Fruit fly (Drosophila melanogaster) whole organism, wandering third instar larva: ENCODE measurements around the gene eEF2.

ENCODE experiments used
- CG32264 ChIP-seq: fragments of 200-800 bp; sonication (Bioruptor generic); optimal IDR thresholded peaks from 2 replicates; lab custom pipeline; 2016; ENCODE audit warnings: missing biosample characterization, missing genetic modification characterization
- CG9705 ChIP-seq: fragments of 200-800 bp; sonication (Bioruptor generic); optimal IDR thresholded peaks from 2 replicates; lab custom pipeline; 2018; ENCODE audit warnings: missing biosample characterization, mild to moderate bottlenecking, missing genetic modification characterization
- Dfd ChIP-seq: fragments of >200 bp; optimal IDR thresholded peaks from 2 replicates; lab custom pipeline; 2017; ENCODE audit warnings: missing biosample characterization, missing genetic modification characterization
- Dif ChIP-seq: fragments of 200-275, 200-300 bp; sonication (Bioruptor generic); optimal IDR thresholded peaks from 2 replicates; lab custom pipeline; 2018; ENCODE audit warnings: missing biosample characterization, missing genetic modification characterization; ENCODE audit not compliant: partially characterized antibody
- GATAd ChIP-seq: sonication (Bioruptor generic); optimal IDR thresholded peaks from 2 replicates; lab custom pipeline; 2016; ENCODE audit warnings: missing biosample characterization, missing genetic modification characterization
- HLH106 ChIP-seq: fragments of 200-800 bp; optimal IDR thresholded peaks from 3 replicates; lab custom pipeline; 2019; ENCODE audit warnings: missing biosample characterization, mild to moderate bottlenecking, missing genetic modification characterization, moderate library complexity
- Hnf4 ChIP-seq: fragments of 200-800 bp; sonication (Bioruptor generic); optimal IDR thresholded peaks from 2 replicates; lab custom pipeline; 2016; ENCODE audit warnings: missing biosample characterization, mild to moderate bottlenecking, missing genetic modification characterization
- Hr78 ChIP-seq: fragments of >200 bp; optimal IDR thresholded peaks from 2 replicates; lab custom pipeline; 2017; ENCODE audit warnings: missing biosample characterization, missing genetic modification characterization
- Hr83 ChIP-seq: fragments of 200-300 bp; sonication (Bioruptor generic); optimal IDR thresholded peaks from 2 replicates; lab custom pipeline; 2016; ENCODE audit warnings: missing biosample characterization, mild to moderate bottlenecking, missing genetic modification characterization, moderate library complexity; ENCODE audit not compliant: poor library complexity, severe bottlenecking
- Jra ChIP-seq: sonication (Bioruptor generic); optimal IDR thresholded peaks from 2 replicates; lab custom pipeline; 2016; ENCODE audit warnings: missing biosample characterization, missing genetic modification characterization
- Mio ChIP-seq: sonication (Bioruptor generic); optimal IDR thresholded peaks from 2 replicates; lab custom pipeline; 2016; ENCODE audit warnings: missing biosample characterization, missing genetic modification characterization
- Myc ChIP-seq: fragments of >200 bp; optimal IDR thresholded peaks from 2 replicates; lab custom pipeline; 2017
- N ChIP-seq: fragments of >200 bp; optimal IDR thresholded peaks from 2 replicates; lab custom pipeline; 2018; ENCODE audit warnings: missing biosample characterization, missing external identifiers, missing genetic modification characterization
- OdsH ChIP-seq: fragments of 200-800 bp; sonication (Bioruptor generic); optimal IDR thresholded peaks from 2 replicates; lab custom pipeline; 2016; ENCODE audit warnings: missing biosample characterization, mild to moderate bottlenecking, missing genetic modification characterization
- Sp1 ChIP-seq: fragments of 200-800 bp; sonication (Bioruptor generic); optimal IDR thresholded peaks from 3 replicates; lab custom pipeline; 2019; ENCODE audit warnings: missing biosample characterization, mild to moderate bottlenecking, missing genetic modification characterization, moderate library complexity
- Vsx2 ChIP-seq: fragments of 200-300, 225-300 bp; sonication (Bioruptor generic); optimal IDR thresholded peaks from 2 replicates; lab custom pipeline; 2018; ENCODE audit warnings: missing biosample characterization, missing genetic modification characterization; ENCODE audit not compliant: partially characterized antibody
- br ChIP-seq: fragments of 200-800 bp; sonication (Bioruptor generic); optimal IDR thresholded peaks from 2 replicates; lab custom pipeline; 2016; ENCODE audit warnings: missing biosample characterization, missing genetic modification characterization
- brk ChIP-seq: fragments of 200-800 bp; sonication (Bioruptor generic); optimal IDR thresholded peaks from 2 replicates; lab custom pipeline; 2016; ENCODE audit warnings: missing biosample characterization, mild to moderate bottlenecking, missing genetic modification characterization
- ey ChIP-seq: fragments of 200-800 bp; sonication (Bioruptor generic); optimal IDR thresholded peaks from 2 replicates; lab custom pipeline; 2016; ENCODE audit warnings: missing biosample characterization, missing genetic modification characterization
- foxo ChIP-seq, 2 experiments: fragments of 200-800 bp; sonication (Bioruptor generic); optimal IDR thresholded peaks; 2 replicates in 1 of 2; 3 replicates in 1 of 2; lab custom pipeline; 2016 to 2017; ENCODE audit warnings: missing biosample characterization in 2 of 2, missing genetic modification characterization in 2 of 2
- fru ChIP-seq: fragments of 200-800 bp; sonication (Bioruptor generic); optimal IDR thresholded peaks from 3 replicates; lab custom pipeline; 2016; ENCODE audit warnings: missing biosample characterization, mild to moderate bottlenecking, missing genetic modification characterization
- h ChIP-seq: fragments of 200-800 bp; sonication (Bioruptor generic); optimal IDR thresholded peaks from 3 replicates; lab custom pipeline; 2016; ENCODE audit warnings: missing biosample characterization, mild to moderate bottlenecking, missing genetic modification characterization
- jim ChIP-seq: fragments of 175-275, 200-325 bp; sonication (Bioruptor generic); optimal IDR thresholded peaks from 2 replicates; lab custom pipeline; 2016; ENCODE audit warnings: missing biosample characterization, mild to moderate bottlenecking, missing genetic modification characterization
- lola ChIP-seq: fragments of >200 bp; optimal IDR thresholded peaks from 2 replicates; lab custom pipeline; 2017; ENCODE audit warnings: missing biosample characterization, missing genetic modification characterization
- psq ChIP-seq: fragments of 200-800 bp; sonication (Bioruptor generic); optimal IDR thresholded peaks from 3 replicates; lab custom pipeline; 2017; ENCODE audit warnings: missing biosample characterization, mild to moderate bottlenecking, missing genetic modification characterization, moderate library complexity
- rgr ChIP-seq: fragments of 200-800 bp; sonication (Bioruptor generic); optimal IDR thresholded peaks from 3 replicates; lab custom pipeline; 2016; ENCODE audit warnings: missing biosample characterization, mild to moderate bottlenecking, missing genetic modification characterization
- sage ChIP-seq: fragments of 200-800 bp; sonication (Bioruptor generic); optimal IDR thresholded peaks from 2 replicates; lab custom pipeline; 2016; ENCODE audit warnings: missing biosample characterization, mild to moderate bottlenecking, missing genetic modification characterization
- sv ChIP-seq: fragments of 200-800 bp; sonication (Bioruptor generic); optimal IDR thresholded peaks from 3 replicates; lab custom pipeline; 2016; ENCODE audit warnings: missing biosample characterization, missing genetic modification characterization
- tai ChIP-seq: sonication (Bioruptor generic); optimal IDR thresholded peaks from 2 replicates; lab custom pipeline; 2016; ENCODE audit warnings: missing biosample characterization, missing genetic modification characterization
- woc ChIP-seq: sonication (Bioruptor generic); optimal IDR thresholded peaks from 2 replicates; lab custom pipeline; 2016; ENCODE audit warnings: missing biosample characterization, mild to moderate bottlenecking, missing genetic modification characterization

Gene eEF2

dm6 chr2L:21658529-21659009 is 23.4 kb downstream of the eEF2 start, which contains the start of gene Cul2:
Gene Cul2 (plus strand): TSS chr2L:21658735.
- no peak for TF ChIP-seq GATAd
- peak; percentile 84 for TF ChIP-seq N (GFP tag; lab: Kevin White, UChicago)
- no peak for TF ChIP-seq CG32264
- TF ChIP-seq Hr78 (GFP tag; lab: Kevin White, UChicago) = peak; percentile 22
- no peak for TF ChIP-seq jim (GFP tag; lab: Kevin White, UChicago)
- TF ChIP-seq Hnf4 (GFP tag; lab: Kevin White, UChicago) = peak; percentile 14
- peak; percentile 13 for TF ChIP-seq CG9705 (GFP tag; lab: Kevin White, UChicago)
- no peak for TF ChIP-seq Sp1
- no peak for TF ChIP-seq psq (GFP tag; lab: Kevin White, UChicago)
- peak; percentile 56 for TF ChIP-seq woc
- TF ChIP-seq Dif (GFP tag; lab: Kevin White, UChicago) = no peak
- TF ChIP-seq OdsH (GFP tag; lab: Kevin White, UChicago) = no peak
- no peak for TF ChIP-seq brk (GFP tag; lab: Kevin White, UChicago)
- no peak for TF ChIP-seq Myc (lab: Kevin White, UChicago)
- no peak for TF ChIP-seq HLH106 (tag; lab: Kevin White, UChicago)
- peak; percentile 17 for TF ChIP-seq ey
- TF ChIP-seq lola (GFP tag; lab: Kevin White, UChicago) = peak; percentile 87
- TF ChIP-seq tai (GFP tag; lab: Kevin White, UChicago) = peak; percentile 40

DNA sequence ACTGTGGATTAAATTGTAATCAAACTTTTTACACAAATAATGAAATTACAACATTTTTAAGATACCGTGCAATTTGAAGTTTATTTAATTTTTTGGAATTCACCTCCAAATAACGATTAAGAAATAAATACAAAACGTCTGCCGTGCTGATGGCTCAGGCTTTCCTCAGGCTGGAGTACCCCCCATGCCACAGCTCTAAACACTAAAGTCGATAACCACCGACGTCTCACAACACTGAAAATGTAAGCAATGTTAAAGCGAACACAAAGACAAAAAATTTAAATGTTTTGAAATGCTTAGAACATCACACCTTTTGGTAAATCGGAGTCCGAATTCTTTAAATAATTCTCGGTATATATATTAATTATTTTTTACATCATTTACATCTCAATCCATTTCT is 24.5 kb downstream of the eEF2 start:
- TF ChIP-seq tai (GFP tag; lab: Kevin White, UChicago) (no peak), rgr (peak; percentile 32), GATAd (no peak), Hr78 (GFP tag; lab: Kevin White, UChicago) (no peak), CG9705 (GFP tag; lab: Kevin White, UChicago) (peak; percentile 19), N (GFP tag; lab: Kevin White, UChicago) (no peak), sv (peak; percentile 10), h (GFP tag; lab: Kevin White, UChicago) (peak; percentile 40), Myc (lab: Kevin White, UChicago) (no peak), HLH106 (tag; lab: Kevin White, UChicago) (peak; percentile 43), Mio (GFP tag; lab: Kevin White, UChicago) (no peak), psq (GFP tag; lab: Kevin White, UChicago) (peak; percentile 0), Hnf4 (GFP tag; lab: Kevin White, UChicago) (peak; percentile 56), fru (peak; percentile 44), Jra (GFP tag; lab: Kevin White, UChicago) (peak; percentile 6), ey (peak; percentile 32), br (GFP tag; lab: Kevin White, UChicago) (peak; percentile 50), foxo (GFP tag; optimal IDR thresholded peaks at IDR 0.05; lab: Kevin White, UChicago) (peak in 1 of 2 experiments; percentile 57), OdsH (GFP tag; lab: Kevin White, UChicago) (peak; percentile 9), woc (peak; percentile 24), Hr83 (GFP tag; lab: Kevin White, UChicago) (peak; percentile 10)

DNA sequence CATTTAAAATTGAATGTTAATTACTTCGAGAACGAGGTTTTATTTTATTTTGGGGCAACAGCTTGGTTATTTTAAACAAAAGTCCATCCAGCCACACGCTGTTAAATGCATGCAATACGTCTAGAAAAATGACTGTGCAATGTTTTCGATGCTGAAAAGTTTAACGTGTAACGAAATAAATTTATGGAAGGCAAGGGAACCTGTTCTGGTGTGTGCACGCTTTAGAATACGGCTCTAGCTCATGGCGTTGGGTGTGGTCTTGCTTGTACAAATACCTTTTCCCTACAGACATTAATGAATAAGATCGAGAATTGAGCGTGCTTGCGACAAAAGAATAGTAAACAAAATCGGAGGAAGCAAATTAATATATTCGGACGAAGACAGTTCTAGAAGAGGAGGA is 33.2 kb downstream of the eEF2 start:
- TF ChIP-seq br (GFP tag; lab: Kevin White, UChicago) = no peak
- no peak for TF ChIP-seq Dif (GFP tag; lab: Kevin White, UChicago)
- TF ChIP-seq CG9705 (GFP tag; lab: Kevin White, UChicago) = no peak
- TF ChIP-seq sv = no peak
- no peak for TF ChIP-seq CG32264
- TF ChIP-seq tai (GFP tag; lab: Kevin White, UChicago) = no peak
- TF ChIP-seq Dfd (GFP tag; lab: Kevin White, UChicago) = no peak
- TF ChIP-seq Hr83 (GFP tag; lab: Kevin White, UChicago) = no peak
- TF ChIP-seq jim (GFP tag; lab: Kevin White, UChicago) = no peak
- TF ChIP-seq psq (GFP tag; lab: Kevin White, UChicago) = no peak

DNA sequence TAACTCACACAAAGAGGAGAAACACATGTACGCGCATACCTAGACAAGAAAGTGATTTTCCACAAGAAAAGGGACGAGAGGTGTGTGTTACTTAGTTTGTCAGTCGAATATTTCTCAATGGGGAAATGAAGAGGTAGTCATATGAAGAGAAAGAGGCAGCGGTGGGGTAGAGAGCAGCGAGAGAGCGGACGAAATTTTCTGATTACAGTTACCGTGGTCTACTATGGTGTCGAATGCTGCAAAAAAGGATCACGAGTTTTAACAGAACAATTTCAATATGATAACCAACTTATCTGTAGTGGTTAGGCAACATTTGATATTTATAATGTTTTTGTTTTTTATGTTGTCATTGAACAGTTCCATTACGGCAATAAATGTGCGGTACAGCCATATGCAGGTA is 49.1 kb downstream of the eEF2 start:
- no peak for TF ChIP-seq sage (GFP tag; lab: Kevin White, UChicago)
- TF ChIP-seq lola (GFP tag; lab: Kevin White, UChicago) = no peak
- TF ChIP-seq Vsx2 (GFP tag; lab: Kevin White, UChicago) = no peak
- no peak for TF ChIP-seq Hnf4 (GFP tag; lab: Kevin White, UChicago)
- TF ChIP-seq h (GFP tag; lab: Kevin White, UChicago) = no peak
